Fruit fly (Drosophila melanogaster) whole organism, embryonic: Measurements from ENCODE around the gene lmd.

Experiments used
- Asciz ChIP-seq: fragments of 200-800 bp; sonication (Bioruptor generic); optimal IDR thresholded peaks from 2 replicates; lab custom pipeline; 2017; ENCODE audit warnings: missing biosample characterization, mild to moderate bottlenecking, missing genetic modification characterization, missing genetic modification reagents
- Blimp-1 ChIP-seq: fragments of 200-800 bp; sonication (Bioruptor generic); optimal IDR thresholded peaks from 3 replicates; lab custom pipeline; 2018; ENCODE audit warnings: missing biosample characterization, missing genetic modification characterization, mild to moderate bottlenecking, moderate library complexity, missing genetic modification reagents
- CG10147 ChIP-seq: fragments of 200-800 bp; sonication (Bioruptor generic); optimal IDR thresholded peaks from 2 replicates; lab custom pipeline; 2019; ENCODE audit warnings: missing biosample characterization, mild to moderate bottlenecking, missing genetic modification characterization, moderate library complexity
- CG10959 ChIP-seq: fragments of 200-800 bp; sonication (Bioruptor generic); IDR thresholded peaks from 2 replicates; pipeline ENCODE4 v1.3.6; 2022; ENCODE audit warnings: missing biosample characterization, missing genetic modification characterization
- CG12219 ChIP-seq: fragments of 200-800 bp; sonication (Bioruptor generic); optimal IDR thresholded peaks from 3 replicates; lab custom pipeline; 2018; ENCODE audit warnings: missing biosample characterization, mild to moderate bottlenecking, missing genetic modification characterization
- CG13624 ChIP-seq: fragments of 200-800 bp; sonication (Bioruptor generic); optimal IDR thresholded peaks from 2 replicates; lab custom pipeline; 2016; ENCODE audit warnings: missing biosample characterization, missing genetic modification characterization
- CG1603 ChIP-seq: fragments of 200-800 bp; sonication (Bioruptor generic); optimal IDR thresholded peaks from 2 replicates; lab custom pipeline; 2019; ENCODE audit warnings: missing biosample characterization, mild to moderate bottlenecking, missing genetic modification characterization, moderate library complexity
- CG17186 ChIP-seq: fragments of 200-800 bp; sonication (Bioruptor generic); optimal IDR thresholded peaks from 3 replicates; lab custom pipeline; 2017; ENCODE audit warnings: missing biosample characterization, missing genetic modification reagents, missing genetic modification characterization
- CG17359 ChIP-seq: fragments of 200-800 bp; sonication (Bioruptor generic); optimal IDR thresholded peaks from 3 replicates; lab custom pipeline; 2018; ENCODE audit warnings: missing biosample characterization, mild to moderate bottlenecking, missing genetic modification characterization, moderate library complexity
- CG17361 ChIP-seq: fragments of 200-800 bp; sonication (Bioruptor generic); IDR thresholded peaks from 3 replicates; pipeline ENCODE4 v1.3.6; 2022; ENCODE audit warnings: missing biosample characterization, missing genetic modification characterization
- CG17802 ChIP-seq: fragments of 200-800 bp; sonication (Bioruptor generic); optimal IDR thresholded peaks from 2 replicates; lab custom pipeline; 2018; ENCODE audit warnings: missing biosample characterization, mild to moderate bottlenecking, missing genetic modification characterization, moderate library complexity
- CG18262 ChIP-seq: fragments of 200-800 bp; optimal IDR thresholded peaks from 3 replicates; lab custom pipeline; 2019; ENCODE audit warnings: missing biosample characterization, mild to moderate bottlenecking, missing genetic modification characterization, moderate library complexity
- CG1832 ChIP-seq: fragments of 200-800 bp; sonication (Bioruptor generic); optimal IDR thresholded peaks from 2 replicates; lab custom pipeline; 2017; ENCODE audit warnings: missing biosample characterization, mild to moderate bottlenecking, missing genetic modification characterization, inconsistent platforms
- CG18764 ChIP-seq: fragments of 200-800 bp; sonication (Bioruptor generic); optimal IDR thresholded peaks from 3 replicates; lab custom pipeline; 2016; ENCODE audit warnings: missing biosample characterization, missing genetic modification characterization
- CG2712 ChIP-seq: fragments of 200-800 bp; optimal IDR thresholded peaks from 3 replicates; lab custom pipeline; 2019; ENCODE audit warnings: missing biosample characterization, mild to moderate bottlenecking, missing genetic modification characterization, moderate library complexity
- CG31365 ChIP-seq: fragments of 200-800 bp; sonication (Bioruptor generic); optimal IDR thresholded peaks from 2 replicates; lab custom pipeline; 2018; ENCODE audit warnings: missing biosample characterization, mild to moderate bottlenecking, missing genetic modification characterization
- CG3163 ChIP-seq: fragments of 200-800 bp; sonication (Bioruptor generic); optimal IDR thresholded peaks from 3 replicates; lab custom pipeline; 2016; ENCODE audit warnings: missing biosample characterization, missing genetic modification characterization
- CG4360 ChIP-seq: fragments of 200-800 bp; sonication (Bioruptor generic); IDR thresholded peaks from 2 replicates; pipeline ENCODE4 v1.3.6; 2022; ENCODE audit warnings: missing biosample characterization, missing genetic modification characterization
- CG4424 ChIP-seq: fragments of 200-800 bp; sonication (Bioruptor generic); optimal IDR thresholded peaks from 3 replicates; lab custom pipeline; 2016; ENCODE audit warnings: missing biosample characterization, missing genetic modification characterization
- CG6254 ChIP-seq: fragments of 200-800 bp; sonication (Bioruptor generic); optimal IDR thresholded peaks from 3 replicates; lab custom pipeline; 2017; ENCODE audit warnings: mild to moderate bottlenecking, missing biosample characterization, missing genetic modification reagents, missing genetic modification characterization
- CG7745 ChIP-seq: fragments of 200-800 bp; sonication (Bioruptor generic); optimal IDR thresholded peaks from 2 replicates; lab custom pipeline; 2018; ENCODE audit warnings: missing biosample characterization, mild to moderate bottlenecking, missing genetic modification characterization, moderate library complexity
- CG7839 ChIP-seq: fragments of 200-800 bp; sonication (Bioruptor generic); optimal IDR thresholded peaks from 3 replicates; lab custom pipeline; 2018; ENCODE audit warnings: missing biosample characterization, mild to moderate bottlenecking, missing genetic modification characterization, moderate library complexity
- CG7987 ChIP-seq: fragments of 200-800 bp; sonication (Bioruptor generic); optimal IDR thresholded peaks from 2 replicates; lab custom pipeline; 2018; ENCODE audit warnings: missing biosample characterization, mild to moderate bottlenecking, missing genetic modification characterization, moderate library complexity
- CG9727 ChIP-seq: fragments of 200-800 bp; sonication (Bioruptor generic); optimal IDR thresholded peaks from 3 replicates; lab custom pipeline; 2017; ENCODE audit warnings: missing biosample characterization, mild to moderate bottlenecking, missing genetic modification characterization
- CoRest ChIP-seq: fragments of 200-800 bp; sonication (Bioruptor generic); optimal IDR thresholded peaks from 3 replicates; lab custom pipeline; 2018; ENCODE audit warnings: missing biosample characterization, mild to moderate bottlenecking, missing genetic modification characterization, moderate library complexity
- D19A ChIP-seq: fragments of 200-800 bp; optimal IDR thresholded peaks from 3 replicates; lab custom pipeline; 2019; ENCODE audit warnings: missing biosample characterization, mild to moderate bottlenecking, missing genetic modification characterization, moderate library complexity
- Doc3 ChIP-seq: fragments of 200-800 bp; sonication (Bioruptor generic); IDR thresholded peaks from 3 replicates; pipeline ENCODE4 v1.3.6; 2022; ENCODE audit warnings: missing biosample characterization, missing genetic modification characterization; ENCODE audit not compliant: partially characterized antibody
- Hr39 ChIP-seq: fragments of >200 bp; optimal IDR thresholded peaks from 2 replicates; lab custom pipeline; 2017
- Max ChIP-seq: fragments of 200-800 bp; sonication (Bioruptor generic); optimal IDR thresholded peaks from 2 replicates; lab custom pipeline; 2016; ENCODE audit warnings: missing biosample characterization, mild to moderate bottlenecking, missing genetic modification characterization
- Med ChIP-seq: fragments of 200-800 bp; sonication (Bioruptor generic); peaks from one replicate; lab custom pipeline; 2016; ENCODE audit warnings: missing biosample characterization, missing genetic modification characterization, mild to moderate bottlenecking, inconsistent platforms, moderate library complexity
- Optix ChIP-seq: fragments of 200-800 bp; sonication (Bioruptor generic); IDR thresholded peaks from 3 replicates; pipeline ENCODE4 v1.3.6; 2022; ENCODE audit warnings: missing biosample characterization, missing genetic modification characterization
- Sin3A ChIP-seq: fragments of >200 bp; optimal IDR thresholded peaks from 2 replicates; lab custom pipeline; 2018
- corto ChIP-seq: fragments of 200-800 bp; sonication (Bioruptor generic); optimal IDR thresholded peaks from 2 replicates; lab custom pipeline; 2016; ENCODE audit warnings: missing biosample characterization, mild to moderate bottlenecking, missing genetic modification characterization, moderate library complexity
- disco-r ChIP-seq: fragments of 200-800 bp; sonication (Bioruptor generic); optimal IDR thresholded peaks from 2 replicates; lab custom pipeline; 2016; ENCODE audit warnings: missing biosample characterization, missing genetic modification characterization
- dmrt11E ChIP-seq: fragments of 200-800 bp; sonication (Bioruptor generic); optimal IDR thresholded peaks from 3 replicates; lab custom pipeline; 2018; ENCODE audit warnings: missing biosample characterization, mild to moderate bottlenecking, missing genetic modification characterization, moderate library complexity
- gem ChIP-seq: fragments of 200-800 bp; sonication (Bioruptor generic); optimal IDR thresholded peaks from 2 replicates; lab custom pipeline; 2019; ENCODE audit warnings: missing biosample characterization, mild to moderate bottlenecking, missing genetic modification characterization, moderate library complexity
- ham ChIP-seq: fragments of 200-800 bp; sonication (Bioruptor generic); IDR thresholded peaks from 2 replicates; pipeline ENCODE4 v1.3.6; 2022; ENCODE audit warnings: missing biosample characterization, missing genetic modification characterization
- hb ChIP-seq: fragments of 200-800 bp; sonication (Bioruptor generic); IDR thresholded peaks from 3 replicates; pipeline ENCODE4 v1.3.6; 2022; ENCODE audit warnings: missing biosample characterization, missing genetic modification characterization; ENCODE audit not compliant: partially characterized antibody
- insv ChIP-seq, 2 experiments: fragments of 200-800 bp; sonication (Bioruptor generic); optimal IDR thresholded peaks; 3 replicates each; lab custom pipeline; 2016 to 2018; ENCODE audit warnings: missing biosample characterization in 2 of 2, missing genetic modification characterization in 2 of 2
- lola ChIP-seq, 3 experiments: fragments of >200 bp in 2 of 3; fragments of 200-800 bp in 1 of 3; sonication (Bioruptor generic) in 1 of 3; optimal IDR thresholded peaks; 2 replicates each; lab custom pipeline; 2017 to 2019; ENCODE audit warnings: missing biosample characterization in 3 of 3, missing genetic modification characterization in 3 of 3, mild to moderate bottlenecking in 1 of 3, moderate library complexity in 1 of 3
- nmo ChIP-seq: fragments of 200-800 bp; sonication (Bioruptor generic); optimal IDR thresholded peaks from 2 replicates; lab custom pipeline; 2018; ENCODE audit warnings: missing biosample characterization, mild to moderate bottlenecking, missing genetic modification characterization, moderate library complexity
- pho ChIP-seq: fragments of 200-800 bp; sonication (Bioruptor generic); optimal IDR thresholded peaks from 2 replicates; lab custom pipeline; 2016; ENCODE audit warnings: missing biosample characterization, missing genetic modification characterization
- prd ChIP-seq, 3 experiments: fragments of >200 bp in 2 of 3; fragments of 200-800 bp in 1 of 3; sonication (Bioruptor generic) in 1 of 3; optimal IDR thresholded peaks in 2 of 3; IDR thresholded peaks in 1 of 3; 2 replicates in 2 of 3; 3 replicates in 1 of 3; pipeline versions ENCODE4 v1.3.6 to Lab custom; 2017 to 2022; ENCODE audit warnings: missing biosample characterization in 1 of 3, missing genetic modification characterization in 1 of 3
- ranshi ChIP-seq: fragments of 200-800 bp; sonication (Bioruptor generic); IDR thresholded peaks from 2 replicates; pipeline ENCODE4 v1.3.6; 2022; ENCODE audit warnings: missing biosample characterization, missing genetic modification characterization
- sens ChIP-seq: fragments of 200-800 bp; sonication (Bioruptor generic); peaks from one replicate; lab custom pipeline; 2016; ENCODE audit warnings: missing biosample characterization, missing genetic modification characterization
- shn ChIP-seq: fragments of 200-800 bp; sonication (Bioruptor generic); optimal IDR thresholded peaks from 3 replicates; lab custom pipeline; 2016; ENCODE audit warnings: missing biosample characterization, missing genetic modification characterization
- tio ChIP-seq: fragments of 200-800 bp; sonication (Bioruptor generic); optimal IDR thresholded peaks from 2 replicates; lab custom pipeline; 2017; ENCODE audit warnings: missing biosample characterization, missing genetic modification characterization, inconsistent platforms
- wek ChIP-seq: fragments of 200-800 bp; sonication (Bioruptor generic); optimal IDR thresholded peaks from 3 replicates; lab custom pipeline; 2018; ENCODE audit warnings: missing biosample characterization, mild to moderate bottlenecking, missing genetic modification characterization, moderate library complexity

lmd gene

DNA sequence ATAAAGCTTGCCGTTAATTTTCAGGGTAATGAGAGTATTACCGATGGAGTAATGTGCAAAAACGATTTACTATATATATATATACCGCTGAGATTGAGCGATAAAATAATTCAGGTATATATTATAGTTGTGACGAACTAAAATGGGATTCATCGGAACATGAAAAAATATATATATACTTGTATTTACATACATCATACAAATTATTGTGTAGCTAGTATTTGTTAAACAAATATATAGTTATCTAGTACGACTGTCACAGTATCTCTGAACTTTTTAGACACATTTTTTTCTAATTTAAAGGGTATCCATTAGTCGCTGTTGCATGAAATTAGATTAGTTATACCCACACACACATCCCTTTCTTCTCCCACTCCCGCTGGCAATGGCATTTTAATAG is 9.8 kb upstream of the lmd start:
- TF ChIP-seq D19A (tag; lab: Kevin White, UChicago) = peak; percentile 86
- TF ChIP-seq CG13624 (GFP tag; lab: Kevin White, UChicago) = no peak
- TF ChIP-seq CG2712 = peak; percentile 9
- TF ChIP-seq CG18262 = peak; percentile 42
- TF ChIP-seq nmo (GFP tag; lab: Kevin White, UChicago) = peak; percentile 15
- TF ChIP-seq dmrt11E = peak; percentile 33
- peak; percentile 4 for TF ChIP-seq CoRest (tag; lab: Kevin White, UChicago)
- TF ChIP-seq lola (GFP tag; optimal IDR thresholded peaks at IDR 0.05; lab: Kevin White, UChicago) = peak in 1 of 3 experiments; percentile 17
- peak; percentile 28 for TF ChIP-seq gem (tag; lab: Kevin White, UChicago)
- TF ChIP-seq corto = no peak
- 0 out of 3 replicates have a peak, but pooled peaks have one; percentile 23 for TF ChIP-seq CG17361

DNA sequence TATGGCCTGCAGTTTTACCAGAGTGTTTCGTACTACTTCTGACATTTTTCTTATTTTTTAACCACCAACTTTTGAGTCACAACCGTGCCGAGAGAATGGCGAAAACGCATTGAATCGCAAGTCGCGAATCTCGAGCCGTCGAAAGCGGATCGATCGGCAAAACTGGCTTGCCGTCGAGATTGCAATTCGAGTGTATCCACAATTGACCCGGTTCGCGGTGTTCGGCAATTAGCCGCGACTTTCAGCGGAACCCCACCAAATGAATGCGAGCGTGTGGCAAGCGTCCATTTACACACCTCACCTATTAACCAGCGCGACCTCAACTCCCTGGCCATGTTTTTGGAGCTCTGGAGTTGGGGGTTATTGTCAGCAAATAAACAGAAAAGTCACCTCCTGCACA is 8.9 kb upstream of the lmd start, which contains the start of gene CG13833:
TSS of gene CG13833 (minus strand) at position 101 of the 400 bp plus-strand sequence.
- TF ChIP-seq Med (peak; percentile 28), sens (peak; percentile 8), ranshi (GFP tag; lab: Robert Waterston, UW) (no peak), CG18764 (GFP tag; lab: Kevin White, UChicago) (no peak), CG7987 (GFP tag; lab: Kevin White, UChicago) (no peak), Doc3 (GFP tag; lab: Robert Waterston, UW) (no peak)

DNA sequence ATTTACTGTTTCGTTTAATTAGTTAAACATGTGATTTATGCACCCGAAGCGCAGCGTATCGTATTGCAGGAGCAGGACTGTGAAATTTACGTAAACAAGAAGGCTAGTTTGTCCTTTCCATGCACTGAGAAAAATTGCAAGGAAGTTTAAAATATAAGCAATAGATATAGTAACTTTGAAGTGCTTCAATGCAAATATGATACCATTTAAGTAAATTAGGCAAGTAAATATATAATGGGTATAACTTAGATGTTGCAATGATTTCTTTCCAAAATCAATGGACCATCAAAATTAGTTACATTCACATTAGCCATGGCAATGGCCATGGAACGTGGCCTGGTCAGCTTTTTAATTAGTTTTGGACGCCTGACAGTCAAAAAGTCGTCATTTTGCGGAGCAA is 4.4 kb upstream of the lmd start:
- no peak for TF ChIP-seq CG10147
- peak; percentile 1 for TF ChIP-seq CG1603 (tag; lab: Kevin White, UChicago)
- no peak for TF ChIP-seq shn
- no peak for TF ChIP-seq CG3163 (GFP tag; lab: Kevin White, UChicago)
- TF ChIP-seq Optix = no peak
- TF ChIP-seq CG31365 (tag; lab: Kevin White, UChicago) = no peak
- no peak for TF ChIP-seq CG12219 (GFP tag; lab: Kevin White, UChicago)
- TF ChIP-seq CG7839 (tag; lab: Kevin White, UChicago) = peak; percentile 1
- TF ChIP-seq insv (GFP tag; optimal IDR thresholded peaks at IDR 0.05; lab: Kevin White, UChicago) = no peak
- TF ChIP-seq tio (GFP tag; lab: Kevin White, UChicago) = no peak
- TF ChIP-seq CG17186 (GFP tag; lab: Kevin White, UChicago) = no peak
- TF ChIP-seq wek (GFP tag; lab: Kevin White, UChicago) = no peak
- TF ChIP-seq CG7745 (tag; lab: Kevin White, UChicago) = no peak
- no peak for TF ChIP-seq Hr39 (lab: Kevin White, UChicago)
- TF ChIP-seq CG10959 = no peak
- TF ChIP-seq CG6254 = no peak
- no peak for TF ChIP-seq CG4424
- no peak for TF ChIP-seq CG17359 (tag; lab: Kevin White, UChicago)
- no peak for TF ChIP-seq Blimp-1 (GFP tag; lab: Kevin White, UChicago)
- TF ChIP-seq ham (GFP tag; lab: Robert Waterston, UW) = no peak
- no peak for TF ChIP-seq gem (tag; lab: Kevin White, UChicago)
- no peak for TF ChIP-seq Asciz
- no peak for TF ChIP-seq pho (GFP tag; lab: Kevin White, UChicago)
- TF ChIP-seq hb (GFP tag; lab: Robert Waterston, UW) = no peak
- no peak for TF ChIP-seq CG4360 (GFP tag; lab: Robert Waterston, UW)
- TF ChIP-seq prd (optimal IDR thresholded peaks at IDR 0.05; lab: Kevin White, UChicago) = no peak
- 0 out of 3 replicates have a peak, but pooled peaks have one; percentile 41 for TF ChIP-seq prd (GFP tag; IDR thresholded peaks at IDR 0.05; lab: Robert Waterston, UW)
- peak; percentile 80 for TF ChIP-seq sens
- peak; percentile 18 for TF ChIP-seq CG9727 (GFP tag; lab: Kevin White, UChicago)
- TF ChIP-seq Max (GFP tag; lab: Kevin White, UChicago) = no peak
- no peak for TF ChIP-seq CG17802 (tag; lab: Kevin White, UChicago)
- no peak for TF ChIP-seq CG1832 (GFP tag; lab: Kevin White, UChicago)
- no peak for TF ChIP-seq Sin3A (lab: Kevin White, UChicago)
- TF ChIP-seq disco-r (GFP tag; lab: Kevin White, UChicago) = no peak
